Worm (Caenorhabditis elegans): ENCODE measurements around the gene rle-1.
A peak's percentile ranks its signal among the peaks of the same experiment; 100 is the strongest.

Gene rle-1

DNA sequence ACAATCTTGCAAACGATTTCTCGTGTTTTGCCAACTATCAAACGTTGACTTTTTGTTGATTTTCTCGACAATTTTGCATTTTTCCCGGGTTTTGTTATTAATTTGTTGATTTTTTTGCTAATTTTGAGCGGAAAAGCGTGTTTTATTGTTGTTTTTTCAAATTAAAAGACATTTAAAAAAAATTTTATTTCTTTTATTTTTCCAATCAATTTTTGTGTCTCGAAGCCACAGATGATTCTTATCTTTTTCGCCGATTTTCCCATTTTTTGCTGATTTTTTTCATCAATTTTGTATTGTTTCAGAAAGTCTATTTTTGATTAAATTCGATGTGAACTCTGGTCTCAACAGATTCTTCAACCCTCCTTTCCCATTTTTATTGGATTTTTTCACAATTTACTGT is at the start of gene rle-1:
TSS of gene rle-1 (plus strand) at position 301 of the 400 bp plus-strand sequence.
- TF ChIP-seq unc-42 (tag; optimal IDR thresholded peaks at IDR 0.05) (no peak), dmd-4 (tag; optimal IDR thresholded peaks at IDR 0.05; ENCODE audit: borderline replicate concordance) (no peak), nhr-232 (tag; optimal IDR thresholded peaks at IDR 0.05) (no peak), ceh-31 (tag; optimal IDR thresholded peaks at IDR 0.05) (no peak), lim-6 (tag; optimal IDR thresholded peaks at IDR 0.05) (no peak), pha-2 (tag; optimal IDR thresholded peaks at IDR 0.05) (no peak), dve-1 (tag; optimal IDR thresholded peaks at IDR 0.05) (no peak), ztf-16 (tag; optimal IDR thresholded peaks at IDR 0.05) (no peak)

DNA sequence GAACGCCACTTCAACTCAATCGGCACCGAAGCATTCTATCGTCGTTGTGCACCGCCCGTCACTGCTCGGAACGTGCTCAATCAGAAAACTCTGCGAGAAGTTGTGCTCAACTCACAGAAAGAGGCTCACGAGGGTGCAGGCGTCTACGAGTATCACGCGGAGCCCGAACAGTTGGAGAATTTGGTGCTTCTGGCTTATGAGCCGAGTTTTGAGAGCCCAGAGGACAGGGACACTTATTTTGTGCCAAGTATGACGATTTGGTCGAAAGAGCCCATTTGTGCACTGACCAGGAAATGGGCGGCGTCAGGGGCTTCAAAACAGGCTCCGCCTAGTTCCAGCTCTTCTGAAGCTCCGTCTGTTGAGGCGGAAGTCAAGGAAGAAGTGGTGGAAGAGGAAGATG is 47.2 kb upstream of the rle-1 start:
- no peak for TF ChIP-seq ceh-48 (tag; optimal IDR thresholded peaks at IDR 0.05)
- TF ChIP-seq elt-4 (tag; optimal IDR thresholded peaks at IDR 0.05) = peak; percentile 16

ce11 chrIII:10894220-10894619 is 41.8 kb upstream of the rle-1 start, which contains the start of gene fbxb-87:
Gene fbxb-87, plus strand, starts transcription at chrIII:10894520.
- TF ChIP-seq ceh-24 (tag; optimal IDR thresholded peaks at IDR 0.05) = no peak
- TF ChIP-seq rnt-1 (tag; optimal IDR thresholded peaks at IDR 0.05) = no peak
- TF ChIP-seq ceh-9 (tag; optimal IDR thresholded peaks at IDR 0.05) = no peak
- TF ChIP-seq pha-4 (tag; optimal IDR thresholded peaks at IDR 0.05) = no peak
- no peak for TF ChIP-seq odd-2 (tag; optimal IDR thresholded peaks at IDR 0.05)
- no peak for TF ChIP-seq hlh-8 (tag; optimal IDR thresholded peaks at IDR 0.05)
- no peak for TF ChIP-seq ttx-3 (tag; optimal IDR thresholded peaks at IDR 0.05)
- no peak for TF ChIP-seq ets-4 (tag; optimal IDR thresholded peaks at IDR 0.05)
- TF ChIP-seq pat-9 (tag; optimal IDR thresholded peaks at IDR 0.05) = no peak
- no peak for TF ChIP-seq hlh-6 (tag; optimal IDR thresholded peaks at IDR 0.05)
- TF ChIP-seq ceh-30 (tag; optimal IDR thresholded peaks at IDR 0.05) = no peak
- no peak for TF ChIP-seq lim-6 (tag; optimal IDR thresholded peaks at IDR 0.05)
- TF ChIP-seq nhr-11 (tag; optimal IDR thresholded peaks at IDR 0.05) = no peak

DNA sequence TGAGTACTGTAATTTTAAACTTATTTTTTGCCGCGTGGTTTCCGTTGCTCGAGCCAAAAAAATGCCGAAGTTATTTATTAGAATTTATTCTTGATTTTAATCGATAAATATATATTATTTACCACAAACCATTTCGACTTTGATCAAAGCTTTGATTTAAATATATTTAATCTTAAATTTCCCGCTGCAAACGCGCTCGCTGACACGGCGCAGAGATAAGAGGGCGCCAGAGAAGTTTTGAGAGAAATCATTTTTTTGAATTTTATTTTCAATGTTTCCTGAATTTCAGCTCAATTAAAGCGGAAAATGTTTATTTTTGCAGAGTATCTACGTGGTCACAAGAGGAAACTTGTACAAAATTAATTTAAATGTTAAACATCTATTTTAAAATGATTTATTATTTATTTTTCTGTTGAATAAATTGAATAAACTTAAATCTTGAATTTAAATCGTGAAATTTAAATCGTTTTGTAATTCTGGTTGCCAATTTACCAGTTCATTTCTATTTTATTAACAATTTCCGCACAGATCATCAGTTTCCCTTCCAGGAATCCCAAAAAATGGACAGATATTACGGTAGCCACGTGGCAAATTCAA is 40.1 kb upstream of the rle-1 start, which contains the start of gene com-1:
TSS of gene com-1 (plus strand) at position 547 of the 597 bp plus-strand sequence.
- no peak for TF ChIP-seq tbx-2 (tag; optimal IDR thresholded peaks at IDR 0.05)
- TF ChIP-seq nfya-1 (tag; optimal IDR thresholded peaks at IDR 0.05) = peak; percentile 10
- no peak for TF ChIP-seq odd-2 (tag; optimal IDR thresholded peaks at IDR 0.05)
- no peak for TF ChIP-seq ceh-24 (tag; optimal IDR thresholded peaks at IDR 0.05)
- TF ChIP-seq C38D4.7 (GFP tag; optimal IDR thresholded peaks at IDR 0.05) = no peak
- peak; percentile 14 for TF ChIP-seq unc-42 (tag; optimal IDR thresholded peaks at IDR 0.05)

DNA sequence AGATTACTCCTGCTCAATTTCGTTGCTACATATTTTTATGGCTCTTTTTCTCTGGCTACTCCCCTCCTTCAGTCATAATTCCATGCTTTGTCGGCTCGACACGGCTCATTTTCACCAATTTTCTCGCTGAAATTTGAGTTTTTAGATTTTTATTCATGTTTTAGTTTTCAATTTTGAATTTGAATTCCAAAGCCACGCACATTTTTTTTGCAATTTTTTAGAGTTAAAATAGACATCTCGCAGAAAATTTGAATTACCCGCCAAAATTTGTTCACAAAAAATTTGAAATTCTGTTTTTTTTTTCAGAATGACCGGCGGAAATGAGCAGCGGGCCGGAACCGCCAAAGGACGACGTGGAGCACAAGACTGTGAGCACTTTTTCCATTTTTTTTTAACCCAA is 33.7 kb upstream of the rle-1 start, which contains the start of gene unc-119:
TSS of gene unc-119 (plus strand) at position 301 of the 400 bp plus-strand sequence.
- TF ChIP-seq hlh-13 (GFP tag; optimal IDR thresholded peaks at IDR 0.05) (no peak), pha-2 (tag; optimal IDR thresholded peaks at IDR 0.05) (no peak), mec-3 (tag; optimal IDR thresholded peaks at IDR 0.05; ENCODE audit: borderline replicate concordance) (no peak), unc-3 (GFP tag; conservative IDR thresholded peaks at IDR 0.05) (no peak), unc-3 (tag; optimal IDR thresholded peaks at IDR 0.05) (no peak), ceh-31 (tag; optimal IDR thresholded peaks at IDR 0.05) (no peak), ztf-16 (tag; optimal IDR thresholded peaks at IDR 0.05) (no peak), fax-1 (tag; optimal IDR thresholded peaks at IDR 0.05) (no peak), Y22D7AL.16 (tag; optimal IDR thresholded peaks at IDR 0.05) (no peak), fkh-6 (tag; optimal IDR thresholded peaks at IDR 0.05) (no peak), ceh-45 (GFP tag; IDR thresholded peaks at IDR 0.05) (no peak), T23F11.4 (GFP tag; optimal IDR thresholded peaks at IDR 0.05) (no peak), madf-2 (tag; optimal IDR thresholded peaks at IDR 0.05) (no peak)
